Worm (Caenorhabditis elegans) whole organism, L1 larva: ENCODE data around the gene F54B8.4.
"Not testable (repeated sequence)": the region's sequence is repeated elsewhere in the genome, so short reads cannot be mapped to it uniquely, and the experiment has no call there.

Experiments used
- alr-1 ChIP-seq: fragments of 200-800 bp; sonication (Bioruptor generic); optimal IDR thresholded peaks from 2 replicates; lab custom pipeline; 2018; ENCODE audit warnings: borderline replicate concordance, mild to moderate bottlenecking, missing genetic modification characterization, missing compliant biosample characterization
- elt-2 ChIP-seq: sonication (generic microtip); optimal IDR thresholded peaks from 2 replicates; lab custom pipeline; 2016; ENCODE audit warnings: missing genetic modification characterization, mild to moderate bottlenecking, inconsistent platforms, missing compliant biosample characterization, missing genetic modification reagents
- elt-3 ChIP-seq, 6 experiments: fragments of 150-350 bp in 1 of 6; sonication (generic microtip); optimal IDR thresholded peaks; 2 replicates each; lab custom pipeline; 2017 to 2018; ENCODE audit warnings: missing biosample characterization in 6 of 6, missing genetic modification characterization in 6 of 6, inconsistent platforms in 1 of 6
- fkh-10 ChIP-seq: sonication (generic microtip); optimal IDR thresholded peaks from 2 replicates; lab custom pipeline; 2017; ENCODE audit warnings: missing biosample characterization, missing genetic modification reagents, missing genetic modification characterization
- nhr-84 ChIP-seq: sonication (generic microtip); optimal IDR thresholded peaks from 2 replicates; lab custom pipeline; 2017; ENCODE audit warnings: missing biosample characterization, missing genetic modification characterization
- nhr-90 ChIP-seq: sonication (generic microtip); optimal IDR thresholded peaks from 2 replicates; lab custom pipeline; 2016; ENCODE audit warnings: mild to moderate bottlenecking, missing genetic modification characterization, missing compliant biosample characterization; ENCODE audit not compliant: poor library complexity
- sox-4 ChIP-seq: sonication (generic microtip); optimal IDR thresholded peaks from 2 replicates; lab custom pipeline; 2016; ENCODE audit warnings: missing genetic modification characterization, missing compliant biosample characterization
- ztf-11 ChIP-seq, 2 experiments: sonication (generic microtip); optimal IDR thresholded peaks; 2 replicates each; lab custom pipeline; 2016 to 2017; ENCODE audit warnings: missing genetic modification characterization in 2 of 2, missing biosample characterization in 1 of 2, missing compliant biosample characterization in 1 of 2

ce11 chrV:15803079-15803478, 13.1 kb upstream of the F54B8.4 start, which contains the start of gene srd-27:
- TF ChIP-seq elt-3 (tag; optimal IDR thresholded peaks at IDR 0.05; lab: Kevin White, UChicago); nhr-84 (tag; lab: Kevin White, UChicago); nhr-90 (tag; lab: Kevin White, UChicago); sox-4 (tag; lab: Kevin White, UChicago); ztf-11 (tag; optimal IDR thresholded peaks at IDR 0.05; lab: Kevin White, UChicago); alr-1; fkh-10 (GFP tag; lab: Kevin White, UChicago); elt-2 (tag; lab: Kevin White, UChicago): not testable (repeated sequence)
